Worm (Caenorhabditis elegans) whole organism, mixed stage, embryonic: Measurements from ENCODE around the gene T04F3.4.

Source experiments
- nhr-76 ChIP-seq: sonication (generic microtip); optimal IDR thresholded peaks from 2 replicates; lab custom pipeline; 2017; ENCODE audit warnings: missing biosample characterization, missing genetic modification characterization
- unc-120 ChIP-seq: sonication (generic microtip); optimal IDR thresholded peaks from 2 replicates; lab custom pipeline; 2017; ENCODE audit warnings: missing genetic modification characterization, missing compliant biosample characterization; ENCODE audit not compliant: poor library complexity, severe bottlenecking
- unc-62 ChIP-seq: fragments of 150-350 bp; optimal IDR thresholded peaks from 2 replicates; lab custom pipeline; 2014; ENCODE audit warnings: missing biosample characterization, missing genetic modification reagents, missing genetic modification characterization
- ztf-11 ChIP-seq: fragments of 150-350 bp; optimal IDR thresholded peaks from 2 replicates; lab custom pipeline; 2014; ENCODE audit warnings: missing biosample characterization, missing genetic modification characterization

DNA sequence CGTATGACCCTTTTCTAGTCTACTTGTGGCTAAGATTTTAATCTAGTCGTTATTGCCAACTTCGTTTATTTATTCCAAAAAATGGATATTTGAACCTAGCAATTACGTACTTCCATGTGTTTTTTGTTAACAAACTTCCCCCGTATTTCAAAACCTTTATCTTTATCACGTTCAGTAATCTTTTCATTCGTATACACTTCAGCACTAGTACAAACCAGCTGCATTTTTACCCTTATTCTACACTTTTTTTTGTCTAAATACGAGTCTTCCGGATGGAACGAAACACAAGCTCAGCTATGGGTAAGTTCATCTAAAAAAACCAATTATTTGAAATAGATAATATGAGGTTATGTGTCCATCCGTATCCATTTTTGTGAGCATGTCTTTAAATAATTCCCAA lies 26.6 kb upstream of the T04F3.4 start, which contains the start of gene D2023.1:
- TF ChIP-seq unc-120 (tag; lab: Kevin White, UChicago) = no peak
- TF ChIP-seq ztf-11 (tag; lab: Kevin White, UChicago) = no peak
- no peak for TF ChIP-seq unc-62
- no peak for TF ChIP-seq nhr-76
